Worm (Caenorhabditis elegans): Measurements from ENCODE around the gene F53H4.3.

F53H4.3 gene

DNA sequence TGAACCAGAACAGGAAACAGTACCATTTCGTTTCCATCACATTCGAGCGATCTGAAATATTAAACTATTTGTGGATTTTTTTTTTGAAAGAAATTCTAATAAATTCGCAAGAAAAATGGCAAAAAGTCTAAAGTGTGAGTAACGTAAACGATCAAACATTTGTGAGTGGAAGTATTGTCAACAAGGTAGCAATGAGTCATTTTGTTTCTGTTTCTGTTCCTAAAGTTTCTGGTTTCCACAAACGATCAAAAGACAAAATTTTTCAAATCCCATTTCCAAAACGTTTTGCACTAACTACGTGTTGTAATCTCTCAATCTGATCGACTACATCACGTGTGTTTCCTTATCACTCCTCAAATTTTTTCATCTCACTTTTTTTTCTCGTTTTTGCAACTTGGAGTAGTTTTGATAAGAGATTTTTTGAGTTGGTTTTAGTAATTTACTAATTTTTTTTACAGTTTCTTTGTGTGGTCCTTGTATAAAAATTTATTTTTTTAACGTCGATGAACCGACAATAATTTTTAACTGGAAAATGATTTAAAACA is 39.8 kb downstream of the F53H4.3 start, which contains the start of gene F59F4.3:
F59F4.3 (minus strand) TSS at position 51 of the 545 bp plus-strand sequence.
- TF ChIP-seq ceh-13 (GFP tag; optimal IDR thresholded peaks at IDR 0.05) (no peak), scrt-1 (GFP tag; IDR thresholded peaks at IDR 0.05) (no peak), sea-1 (GFP tag; conservative IDR thresholded peaks at IDR 0.05) (no peak)

DNA sequence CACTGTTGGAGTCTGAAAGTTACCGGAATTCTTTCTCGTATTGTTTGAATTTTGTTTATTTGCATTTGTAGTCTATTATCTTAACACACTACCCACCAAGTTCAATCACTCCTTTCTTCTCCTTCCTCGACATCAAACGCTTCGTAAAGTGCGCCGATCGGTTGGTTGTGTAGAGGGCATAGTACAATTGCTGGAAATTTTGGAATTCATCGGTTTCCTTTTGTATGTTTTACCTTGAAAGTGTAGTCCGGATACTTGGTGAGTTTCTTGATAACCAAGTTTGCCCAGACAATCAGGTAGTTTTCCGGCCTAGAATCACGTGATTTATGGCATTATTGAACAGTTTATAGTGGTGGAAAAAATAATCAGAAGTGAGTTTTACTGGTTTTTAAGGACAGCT is 40.8 kb downstream of the F53H4.3 start:
- TF ChIP-seq ama-1 (optimal IDR thresholded peaks at IDR 0.05) (no peak), ceh-13 (GFP tag; optimal IDR thresholded peaks at IDR 0.05) (no peak), hmbx-1 (tag; optimal IDR thresholded peaks at IDR 0.05) (no peak), hmg-4 (GFP tag; optimal IDR thresholded peaks at IDR 0.05) (no peak), tbx-11 (GFP tag; IDR thresholded peaks at IDR 0.05) (no peak), flt-1 (GFP tag; IDR thresholded peaks at IDR 0.05) (no peak), B0310.2 (tag; optimal IDR thresholded peaks at IDR 0.05) (no peak), tra-4 (tag; optimal IDR thresholded peaks at IDR 0.05) (no peak), pes-1 (GFP tag; IDR thresholded peaks at IDR 0.05) (no peak), F13C5.2 (tag; optimal IDR thresholded peaks at IDR 0.05) (no peak)

DNA sequence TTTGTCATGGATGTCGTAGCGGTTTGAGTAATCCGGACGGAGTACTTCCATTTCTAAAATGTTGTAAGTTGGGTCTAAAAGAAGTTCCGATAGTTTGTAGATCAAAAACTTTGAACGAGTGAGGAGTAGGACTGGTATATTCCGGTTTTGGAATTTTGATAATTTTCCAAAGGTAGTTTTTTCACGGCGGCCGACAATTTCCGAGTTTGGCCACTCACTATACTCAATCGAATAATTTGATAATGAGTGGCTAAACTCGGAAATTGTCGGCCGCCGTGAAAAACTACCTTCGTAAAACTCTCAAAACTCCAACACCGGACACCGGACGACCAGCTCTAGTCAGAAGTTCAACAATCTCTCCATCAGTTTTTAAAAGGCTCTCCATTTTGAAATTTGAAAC is 43.1 kb downstream of the F53H4.3 start:
- TF ChIP-seq ceh-13 (GFP tag; optimal IDR thresholded peaks at IDR 0.05): no peak
- no peak for TF ChIP-seq hmg-4 (GFP tag; optimal IDR thresholded peaks at IDR 0.05)
- TF ChIP-seq sea-1 (GFP tag; conservative IDR thresholded peaks at IDR 0.05): no peak
- TF ChIP-seq hnd-1 (tag; optimal IDR thresholded peaks at IDR 0.05): no peak
- TF ChIP-seq tra-4 (tag; optimal IDR thresholded peaks at IDR 0.05): no peak
- TF ChIP-seq scrt-1 (GFP tag; IDR thresholded peaks at IDR 0.05): no peak
- TF ChIP-seq flt-1 (GFP tag; IDR thresholded peaks at IDR 0.05): no peak
- no peak for TF ChIP-seq F13C5.2 (tag; optimal IDR thresholded peaks at IDR 0.05)
- TF ChIP-seq ama-1 (optimal IDR thresholded peaks at IDR 0.05): no peak
- TF ChIP-seq ets-7 (tag; optimal IDR thresholded peaks at IDR 0.05): no peak
- no peak for TF ChIP-seq tbx-11 (GFP tag; IDR thresholded peaks at IDR 0.05)
- no peak for TF ChIP-seq pes-1 (GFP tag; IDR thresholded peaks at IDR 0.05)
- TF ChIP-seq tbx-37 (GFP tag; conservative IDR thresholded peaks at IDR 0.05): no peak
- TF ChIP-seq aly-1 (tag; optimal IDR thresholded peaks at IDR 0.05): no peak
- no peak for TF ChIP-seq B0310.2 (tag; optimal IDR thresholded peaks at IDR 0.05)
- no peak for TF ChIP-seq ceh-36 (tag; optimal IDR thresholded peaks at IDR 0.05)
- TF ChIP-seq hmbx-1 (tag; optimal IDR thresholded peaks at IDR 0.05): no peak

DNA sequence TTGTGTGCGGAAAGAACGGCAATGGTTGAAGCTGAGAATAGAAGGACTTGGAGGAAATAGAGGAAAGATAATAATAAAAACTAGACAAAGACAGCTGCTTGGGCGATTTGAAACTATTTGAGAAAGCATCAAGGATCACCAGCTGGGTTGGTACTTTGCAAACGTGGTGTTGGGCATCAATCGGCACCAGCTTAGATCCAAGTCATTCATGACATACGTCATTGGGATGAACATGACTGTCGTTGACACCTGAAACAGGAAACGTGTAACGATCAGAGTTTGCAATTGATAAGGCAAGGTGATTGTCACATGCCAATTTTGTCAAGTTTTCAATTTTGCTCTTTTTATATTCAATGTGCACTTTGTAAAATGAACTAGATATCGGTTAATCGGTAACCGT is 44.9 kb downstream of the F53H4.3 start:
- TF ChIP-seq B0310.2 (tag; optimal IDR thresholded peaks at IDR 0.05) (no peak), tbx-11 (GFP tag; IDR thresholded peaks at IDR 0.05) (no peak), ceh-13 (GFP tag; optimal IDR thresholded peaks at IDR 0.05) (no peak), hmg-4 (GFP tag; optimal IDR thresholded peaks at IDR 0.05) (no peak), hnd-1 (tag; optimal IDR thresholded peaks at IDR 0.05) (no peak)

DNA sequence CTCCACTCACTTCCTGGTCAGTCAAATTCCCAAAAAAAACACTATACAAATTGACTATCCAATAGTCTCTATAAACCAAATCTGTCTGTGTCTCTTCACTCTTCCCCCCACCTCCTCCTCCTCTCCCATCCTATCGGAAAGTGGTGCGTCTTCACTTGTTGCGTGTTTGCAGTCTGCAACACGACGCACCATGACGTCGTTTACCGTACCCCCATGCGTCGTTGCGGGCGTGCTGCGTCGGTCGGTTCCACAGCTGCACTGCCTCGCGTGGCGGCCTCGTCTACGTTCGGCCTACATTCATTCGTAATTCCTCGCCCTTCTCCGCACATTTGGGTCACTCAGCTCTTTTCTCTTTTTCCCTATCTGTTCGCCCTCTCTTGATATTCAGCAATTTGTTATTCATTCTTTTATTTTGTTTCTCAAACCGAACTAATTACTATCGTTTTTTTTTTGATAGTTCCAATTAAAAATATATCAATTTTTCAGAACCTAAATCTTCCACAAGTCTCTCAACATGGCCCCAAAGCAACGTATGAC is 46.2 kb downstream of the F53H4.3 start, which contains the start of gene serp-1.1:
serp-1.1 (plus strand) TSS at position 487 of the 537 bp plus-strand sequence.
- TF ChIP-seq tbx-11 (GFP tag; IDR thresholded peaks at IDR 0.05) (0 out of 2 replicates have a peak, but pooled peaks have one; percentile 33), scrt-1 (GFP tag; IDR thresholded peaks at IDR 0.05) (peak; percentile 62), hmbx-1 (tag; optimal IDR thresholded peaks at IDR 0.05) (no peak), pes-1 (GFP tag; IDR thresholded peaks at IDR 0.05) (peak; percentile 59; the same call in 1 of the 2 replicates), B0310.2 (tag; optimal IDR thresholded peaks at IDR 0.05) (peak; percentile 54), ama-1 (optimal IDR thresholded peaks at IDR 0.05) (no peak), ceh-36 (tag; optimal IDR thresholded peaks at IDR 0.05) (no peak), F13C5.2 (tag; optimal IDR thresholded peaks at IDR 0.05) (peak; percentile 89), ets-7 (tag; optimal IDR thresholded peaks at IDR 0.05) (peak; percentile 69), hnd-1 (tag; optimal IDR thresholded peaks at IDR 0.05) (no peak), hmg-4 (GFP tag; optimal IDR thresholded peaks at IDR 0.05) (peak; percentile 92), flt-1 (GFP tag; IDR thresholded peaks at IDR 0.05) (peak; percentile 57), tbx-37 (GFP tag; conservative IDR thresholded peaks at IDR 0.05) (0 out of 2 replicates have a peak, but pooled peaks have one; percentile 43), aly-1 (tag; optimal IDR thresholded peaks at IDR 0.05) (peak; percentile 74), sea-1 (GFP tag; conservative IDR thresholded peaks at IDR 0.05) (peak; percentile 89)

DNA sequence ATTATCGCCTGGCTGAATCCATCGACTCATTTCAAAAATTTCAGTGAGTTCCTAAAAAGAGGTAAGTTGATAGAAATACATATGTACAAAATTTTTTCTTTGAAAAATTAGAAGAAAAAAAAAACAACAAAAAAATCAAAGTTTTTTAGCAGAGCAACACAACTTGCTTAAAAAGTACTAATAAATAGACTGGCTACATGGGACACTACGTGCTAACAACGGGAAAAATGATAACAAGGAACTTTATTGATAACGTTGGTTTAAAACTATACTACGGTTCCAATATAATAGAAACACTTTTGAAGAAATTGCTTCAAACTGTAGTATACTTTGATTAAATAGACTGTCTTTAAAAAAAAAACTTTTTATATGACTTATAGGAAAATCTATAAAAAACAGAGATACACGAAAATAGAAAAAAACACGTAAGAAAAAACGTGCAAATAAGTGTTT is 48.9 kb downstream of the F53H4.3 start, which contains the start of gene acox-1.6:
acox-1.6 (minus strand) TSS at position 51 of the 453 bp plus-strand sequence.
- TF ChIP-seq F13C5.2 (tag; optimal IDR thresholded peaks at IDR 0.05): no peak
- no peak for TF ChIP-seq ets-7 (tag; optimal IDR thresholded peaks at IDR 0.05)
- TF ChIP-seq hnd-1 (tag; optimal IDR thresholded peaks at IDR 0.05): no peak
- TF ChIP-seq ceh-13 (GFP tag; optimal IDR thresholded peaks at IDR 0.05): no peak
- no peak for TF ChIP-seq sea-1 (GFP tag; conservative IDR thresholded peaks at IDR 0.05)
- TF ChIP-seq tra-4 (tag; optimal IDR thresholded peaks at IDR 0.05): no peak
- no peak for TF ChIP-seq hmbx-1 (tag; optimal IDR thresholded peaks at IDR 0.05)
- no peak for TF ChIP-seq scrt-1 (GFP tag; IDR thresholded peaks at IDR 0.05)
- no peak for TF ChIP-seq tbx-11 (GFP tag; IDR thresholded peaks at IDR 0.05)

All from whole organism, early embryonic.